Worm (Caenorhabditis elegans): ENCODE measurements around the gene C05E11.2.

Gene C05E11.2

ce11 chrX:4586617-4587016, at the start of gene C05E11.2:
Gene C05E11.2, plus strand, starts transcription at chrX:4586917.
- TF ChIP-seq ztf-26 (tag; optimal IDR thresholded peaks at IDR 0.05) (no peak), D2030.7 (GFP tag; IDR thresholded peaks at IDR 0.05) (no peak), mes-4 (tag; optimal IDR thresholded peaks at IDR 0.05) (no peak), egl-44 (GFP tag; IDR thresholded peaks at IDR 0.05) (no peak), K11D2.4 (GFP tag; IDR thresholded peaks at IDR 0.05) (no peak), lsy-27 (tag; optimal IDR thresholded peaks at IDR 0.05; ENCODE audit: borderline replicate concordance, insufficient read depth) (no peak), zfh-2 (GFP tag; conservative IDR thresholded peaks at IDR 0.05) (no peak), ets-4 (GFP tag; optimal IDR thresholded peaks at IDR 0.05) (no peak), athp-1 (tag; optimal IDR thresholded peaks at IDR 0.05) (no peak), lin-40 (tag; optimal IDR thresholded peaks at IDR 0.05) (no peak), snpc-1.3 (tag; optimal IDR thresholded peaks at IDR 0.05; ENCODE audit: insufficient read depth) (no peak), madf-10 (tag; optimal IDR thresholded peaks at IDR 0.05) (no peak), T26A5.8 (tag; optimal IDR thresholded peaks at IDR 0.05) (no peak), ztf-3 (GFP tag; optimal IDR thresholded peaks at IDR 0.05) (no peak), efl-1 (GFP tag; optimal IDR thresholded peaks at IDR 0.05) (no peak), sdz-38 (tag; optimal IDR thresholded peaks at IDR 0.05) (no peak), ztf-28 (GFP tag; IDR thresholded peaks at IDR 0.05) (no peak), F52B5.7 (tag; optimal IDR thresholded peaks at IDR 0.05) (no peak), hsf-1 (GFP tag; IDR thresholded peaks at IDR 0.05) (no peak), die-1 (tag; optimal IDR thresholded peaks at IDR 0.05) (no peak)

ce11 chrX:4544543-4544942, 42.2 kb upstream of the C05E11.2 start, which contains the start of gene C07A12.2:
Gene C07A12.2, plus strand, starts transcription at chrX:4544843.
- TF ChIP-seq bed-1 (GFP tag; IDR thresholded peaks at IDR 0.05) (no peak), dpl-1 (GFP tag; optimal IDR thresholded peaks at IDR 0.05) (no peak), snpc-1.1 (tag; optimal IDR thresholded peaks at IDR 0.05; ENCODE audit: insufficient read depth) (no peak), F23B12.7 (tag; optimal IDR thresholded peaks at IDR 0.05; ENCODE audit: insufficient read depth) (no peak), ets-4 (GFP tag; optimal IDR thresholded peaks at IDR 0.05) (no peak), ztf-6 (GFP tag; IDR thresholded peaks at IDR 0.05) (no peak), unc-62 (GFP tag; optimal IDR thresholded peaks at IDR 0.05) (no peak), let-526 (GFP tag; IDR thresholded peaks at IDR 0.05) (no peak), nhr-179 (tag; optimal IDR thresholded peaks at IDR 0.05) (no peak), attf-3 (GFP tag; conservative IDR thresholded peaks at IDR 0.05) (no peak), snpc-4 (GFP tag; optimal IDR thresholded peaks at IDR 0.05) (no peak), snpc-4 (tag; optimal IDR thresholded peaks at IDR 0.05) (no peak), bed-2 (GFP tag; IDR thresholded peaks at IDR 0.05) (no peak), akir-1 (GFP tag; optimal IDR thresholded peaks at IDR 0.05) (no peak), B0019.2 (GFP tag; conservative IDR thresholded peaks at IDR 0.05) (no peak), snpc-3.4 (tag; optimal IDR thresholded peaks at IDR 0.05) (no peak), nhr-27 (tag; optimal IDR thresholded peaks at IDR 0.05) (no peak), Y79H2A.3 (GFP tag; conservative IDR thresholded peaks at IDR 0.05) (no peak), K12H6.12 (tag; optimal IDR thresholded peaks at IDR 0.05) (no peak), hrde-1 (tag; optimal IDR thresholded peaks at IDR 0.05; ENCODE audit: borderline replicate concordance) (no peak)
